Fruit fly (Drosophila melanogaster) whole organism, wandering third instar larva: ENCODE measurements around the gene LManI.

Experiments used
- HLH106 ChIP-seq: fragments of 200-800 bp; optimal IDR thresholded peaks from 3 replicates; lab custom pipeline; 2019; ENCODE audit warnings: missing biosample characterization, mild to moderate bottlenecking, missing genetic modification characterization, moderate library complexity
- N ChIP-seq: fragments of >200 bp; optimal IDR thresholded peaks from 2 replicates; lab custom pipeline; 2018; ENCODE audit warnings: missing biosample characterization, missing external identifiers, missing genetic modification characterization
- h ChIP-seq: fragments of 200-800 bp; sonication (Bioruptor generic); optimal IDR thresholded peaks from 3 replicates; lab custom pipeline; 2016; ENCODE audit warnings: missing biosample characterization, mild to moderate bottlenecking, missing genetic modification characterization

DNA sequence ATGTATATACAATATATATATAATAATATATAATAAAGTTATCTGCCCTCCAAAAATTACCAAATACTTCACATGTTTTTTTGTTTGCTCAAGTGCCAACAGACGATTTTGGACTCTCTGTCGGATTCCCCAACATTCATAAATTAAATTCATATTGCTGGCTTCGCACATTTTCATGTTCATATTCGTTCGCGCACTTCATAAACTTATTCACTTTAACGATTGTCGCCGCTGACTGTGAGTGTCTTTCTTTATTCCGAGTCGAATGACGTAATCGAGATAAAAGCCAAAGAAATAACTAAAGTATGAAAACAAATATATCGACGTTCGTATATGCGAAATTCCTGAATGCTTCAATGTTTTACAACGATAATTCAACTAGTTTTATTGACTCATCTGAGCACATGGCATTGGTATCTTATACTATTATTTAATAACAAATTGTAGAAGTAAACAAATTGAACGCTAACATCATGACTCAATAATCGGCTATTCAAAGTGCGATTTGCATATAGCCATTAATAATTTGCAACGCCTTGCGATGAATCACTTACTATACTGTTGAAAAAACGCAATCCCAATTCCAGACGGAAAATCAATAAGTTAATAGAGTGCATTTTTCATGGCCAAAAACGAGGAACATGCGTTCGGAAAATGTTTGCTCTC is 43.4 kb upstream of the LManI start:
- TF ChIP-seq N (GFP tag; lab: Kevin White, UChicago), result no peak
- TF ChIP-seq h (GFP tag; lab: Kevin White, UChicago), result no peak
- no peak for TF ChIP-seq HLH106 (tag; lab: Kevin White, UChicago)
